Fruit fly (Drosophila melanogaster): ENCODE results near the gene Tgs1.

Gene Tgs1

DNA sequence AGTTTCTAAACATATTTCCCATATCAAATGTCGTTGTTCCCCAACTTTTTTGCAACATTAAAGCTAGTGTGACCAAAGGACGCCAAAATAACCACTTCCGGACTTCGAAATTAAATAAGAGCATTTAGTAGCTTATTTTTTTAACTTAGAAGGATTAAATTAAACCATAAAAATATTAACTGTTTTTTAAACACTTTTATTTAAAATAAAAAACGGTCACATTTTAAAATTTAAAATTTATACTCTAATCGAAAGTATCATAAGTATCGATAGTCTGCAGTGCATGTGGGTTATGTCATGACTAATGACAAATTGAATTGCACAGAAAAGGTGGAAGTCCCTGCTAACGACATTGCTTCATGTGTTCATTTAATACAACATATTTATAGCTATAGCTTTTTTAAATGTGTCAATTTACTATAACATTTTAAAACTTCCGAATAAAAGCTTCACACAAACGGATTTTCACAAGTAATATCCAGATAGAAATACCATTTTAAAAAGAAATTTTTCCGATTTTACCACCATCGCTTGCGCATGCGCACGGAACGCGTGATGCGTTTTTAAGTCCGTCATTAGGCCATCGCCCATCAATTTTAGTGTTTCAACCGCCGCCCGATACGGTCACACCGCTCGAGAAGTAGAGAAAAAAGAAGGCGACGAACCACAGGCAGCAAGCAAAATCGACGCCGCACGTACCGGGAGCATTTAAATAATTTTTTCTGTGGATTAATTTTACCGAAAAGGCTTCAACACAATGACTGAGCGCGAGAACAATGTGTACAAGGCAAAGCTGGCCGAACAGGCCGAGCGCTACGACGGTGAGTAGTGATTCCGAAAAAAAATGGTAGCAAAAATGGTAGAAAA is 13.0 kb upstream of the Tgs1 start, which contains the start of the genes CG7156 and 14-3-3epsilon (continued):
- peak; percentile 4 for TF ChIP-seq CG16863 (GFP tag; optimal IDR thresholded peaks at IDR 0.05)
- TF ChIP-seq Optix (GFP tag; IDR thresholded peaks at IDR 0.05): no peak
- TF ChIP-seq Med (GFP tag): peak; percentile 89
- TF ChIP-seq CG34224 (GFP tag; IDR thresholded peaks at IDR 0.05; ENCODE audit: partially characterized antibody): peak; percentile 18; the same call in 1 of the 3 replicates
- TF ChIP-seq CG31365 (tag; optimal IDR thresholded peaks at IDR 0.05): no peak
- no peak for TF ChIP-seq sima (GFP tag; optimal IDR thresholded peaks at IDR 0.05)
- no peak for TF ChIP-seq crc (GFP tag; optimal IDR thresholded peaks at IDR 0.05)
- TF ChIP-seq vfl (GFP tag; optimal IDR thresholded peaks at IDR 0.05): no peak
- peak; percentile 30 for TF ChIP-seq CG10654 (GFP tag; optimal IDR thresholded peaks at IDR 0.05)
- no peak for TF ChIP-seq Taf1 (GFP tag; IDR thresholded peaks at IDR 0.05)
- peak; percentile 59 for TF ChIP-seq lilli (GFP tag; optimal IDR thresholded peaks at IDR 0.05)
- no peak for TF ChIP-seq Ravus (GFP tag; IDR thresholded peaks at IDR 0.05)
- no peak for TF ChIP-seq CG5245 (GFP tag; optimal IDR thresholded peaks at IDR 0.05)
- no peak for TF ChIP-seq her (GFP tag; optimal IDR thresholded peaks at IDR 0.05)
- 0 out of 2 replicates have a peak, but pooled peaks have one; percentile 21 for TF ChIP-seq Drgx (GFP tag; IDR thresholded peaks at IDR 0.05)
- TF ChIP-seq pnt (GFP tag; optimal IDR thresholded peaks at IDR 0.05): no peak
- TF ChIP-seq Hr39 (optimal IDR thresholded peaks at IDR 0.05): no peak
- TF ChIP-seq h (optimal IDR thresholded peaks at IDR 0.05): no peak
- TF ChIP-seq gcm2 (GFP tag; optimal IDR thresholded peaks at IDR 0.05): no peak
- TF ChIP-seq Meics (GFP tag; optimal IDR thresholded peaks at IDR 0.05): no peak
- TF ChIP-seq CG12219 (GFP tag; optimal IDR thresholded peaks at IDR 0.05): peak; percentile 37
- TF ChIP-seq CG12236 (GFP tag; optimal IDR thresholded peaks at IDR 0.05): peak; percentile 11
- peak; percentile 47 for TF ChIP-seq Max (GFP tag; optimal IDR thresholded peaks at IDR 0.05)
- TF ChIP-seq Atf-2 (GFP tag; optimal IDR thresholded peaks at IDR 0.05): no peak
- no peak for TF ChIP-seq CG7745 (tag; optimal IDR thresholded peaks at IDR 0.05)
- TF ChIP-seq ind (GFP tag; optimal IDR thresholded peaks at IDR 0.05): peak; percentile 32
- peak; percentile 49 for TF ChIP-seq CG8388 (GFP tag; optimal IDR thresholded peaks at IDR 0.05)
- peak; percentile 68 for TF ChIP-seq dmrt11E (tag; optimal IDR thresholded peaks at IDR 0.05)
- peak; percentile 55; the same call in 2 of the 3 replicates for TF ChIP-seq so (GFP tag; IDR thresholded peaks at IDR 0.05)
- no peak for TF ChIP-seq Sry-β (GFP tag; optimal IDR thresholded peaks at IDR 0.05)
- TF ChIP-seq YL-1 (GFP tag; optimal IDR thresholded peaks at IDR 0.05): peak; percentile 18
- no peak for TF ChIP-seq zen2 (GFP tag; IDR thresholded peaks at IDR 0.05; ENCODE audit: partially characterized antibody)
- TF ChIP-seq cato (GFP tag; optimal IDR thresholded peaks at IDR 0.05; ENCODE audit: borderline replicate concordance): no peak
- TF ChIP-seq NK7.1 (GFP tag; optimal IDR thresholded peaks at IDR 0.05): no peak
- no peak for TF ChIP-seq ttk (GFP tag; IDR thresholded peaks at IDR 0.05)
- peak; percentile 91 for TF ChIP-seq sens (GFP tag)
- no peak for TF ChIP-seq CG14441 (GFP tag; IDR thresholded peaks at IDR 0.05)
- TF ChIP-seq cas (GFP tag; IDR thresholded peaks at IDR 0.05): no peak
- TF ChIP-seq Nf-YA (GFP tag; IDR thresholded peaks at IDR 0.05): 0 out of 2 replicates have a peak, but pooled peaks have one; percentile 5
- no peak for TF ChIP-seq CG13894 (tag; optimal IDR thresholded peaks at IDR 0.05)
- TF ChIP-seq CkIIα-i1 (GFP tag; IDR thresholded peaks at IDR 0.05): no peak
- no peak for TF ChIP-seq CG34376 (GFP tag; optimal IDR thresholded peaks at IDR 0.05)
- TF ChIP-seq CG1529 (GFP tag; optimal IDR thresholded peaks at IDR 0.05): no peak
- TF ChIP-seq ase (GFP tag; IDR thresholded peaks at IDR 0.05): 0 out of 3 replicates have a peak, but pooled peaks have one; percentile 5
- TF ChIP-seq gro (GFP tag; optimal IDR thresholded peaks at IDR 0.05): no peak
- peak; percentile 81 for TF ChIP-seq Ets65A (GFP tag)
- TF ChIP-seq trh (GFP tag; optimal IDR thresholded peaks at IDR 0.05): no peak
- TF ChIP-seq CG7928 (GFP tag; optimal IDR thresholded peaks at IDR 0.05): no peak
- peak; percentile 37 for TF ChIP-seq CG18764 (GFP tag; optimal IDR thresholded peaks at IDR 0.05)
- TF ChIP-seq repo (GFP tag; optimal IDR thresholded peaks at IDR 0.05): no peak
- TF ChIP-seq CG6175 (GFP tag; IDR thresholded peaks at IDR 0.05): no peak
